Fruit fly (Drosophila melanogaster): ENCODE results near the gene FER.

DNA sequence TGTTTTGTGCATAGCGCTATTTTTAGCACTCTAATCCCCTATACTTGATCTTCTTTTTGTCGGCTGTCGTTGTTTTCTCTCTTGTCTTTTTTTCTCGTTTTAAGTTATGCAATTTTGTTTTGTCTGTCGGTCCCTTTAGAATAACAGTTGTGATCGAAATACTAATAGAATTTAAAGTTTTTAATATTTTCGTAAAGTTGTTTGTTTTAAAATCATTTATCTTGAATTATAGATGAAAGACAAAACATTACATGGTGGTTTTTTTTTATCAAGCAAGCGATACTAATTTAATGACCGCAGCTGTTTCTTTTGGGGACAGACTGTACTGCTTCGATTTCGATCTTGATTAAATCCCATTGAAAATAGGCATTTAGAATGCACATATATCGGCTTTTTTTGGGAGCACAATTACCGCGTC is 49.5 kb downstream of the FER start:
- no peak for TF ChIP-seq insv (optimal IDR thresholded peaks at IDR 0.05)
- no peak for TF ChIP-seq Sin3A (optimal IDR thresholded peaks at IDR 0.05)
- TF ChIP-seq ttk (optimal IDR thresholded peaks at IDR 0.05): no peak

Data from Kc167 (cell line).